Worm (Caenorhabditis elegans): ENCODE results near the gene grd-7.
A peak's percentile ranks its signal among the peaks of the same experiment; 100 is the strongest.

The grd-7 gene

ce11 chrX:7316485-7317391, 47.5 kb upstream of the grd-7 start, which contains the start of the genes spp-2 and spp-6 (continued):
- TF ChIP-seq rpc-1 (optimal IDR thresholded peaks at IDR 0.05) (no peak), rpc-1 (tag; optimal IDR thresholded peaks at IDR 0.05) (no peak), mcd-1 (GFP tag; IDR thresholded peaks at IDR 0.05) (0 out of 2 replicates have a peak, but pooled peaks have one; percentile 16), F39B2.1 (GFP tag; IDR thresholded peaks at IDR 0.05) (no peak), B0336.3 (GFP tag; IDR thresholded peaks at IDR 0.05) (peak; percentile 35; the same call in 1 of the 2 replicates), lin-54 (GFP tag; optimal IDR thresholded peaks at IDR 0.05) (peak; percentile 24)

- TF ChIP-seq egl-44 (GFP tag; IDR thresholded peaks at IDR 0.05) (no peak), madf-6 (GFP tag; IDR thresholded peaks at IDR 0.05) (0 out of 2 replicates have a peak, but pooled peaks have one; percentile 5), mes-4 (tag; optimal IDR thresholded peaks at IDR 0.05) (no peak), ets-4 (GFP tag; optimal IDR thresholded peaks at IDR 0.05) (peak; percentile 65), F57C9.4 (tag; optimal IDR thresholded peaks at IDR 0.05) (no peak), nfya-1 (tag; optimal IDR thresholded peaks at IDR 0.05; ENCODE audit: borderline replicate concordance, insufficient read depth) (no peak), aptf-2 (GFP tag; conservative IDR thresholded peaks at IDR 0.05) (no peak), hlh-12 (tag; optimal IDR thresholded peaks at IDR 0.05) (no peak), snpc-3.4 (tag; optimal IDR thresholded peaks at IDR 0.05) (no peak), cebp-1 (GFP tag; IDR thresholded peaks at IDR 0.05) (no peak), cebp-1 (tag; optimal IDR thresholded peaks at IDR 0.05) (peak; percentile 40), lag-1 (GFP tag; IDR thresholded peaks at IDR 0.05) (no peak), cebp-2 (GFP tag; IDR thresholded peaks at IDR 0.05) (no peak), nhr-90 (tag; optimal IDR thresholded peaks at IDR 0.05) (no peak), F52B5.7 (tag; optimal IDR thresholded peaks at IDR 0.05) (no peak), F23B12.7 (tag; optimal IDR thresholded peaks at IDR 0.05; ENCODE audit: insufficient read depth) (no peak), akir-1 (GFP tag; optimal IDR thresholded peaks at IDR 0.05) (no peak), ceh-40 (GFP tag; IDR thresholded peaks at IDR 0.05) (no peak), atf-7 (tag; optimal IDR thresholded peaks at IDR 0.05) (peak; percentile 20), nfyb-1 (GFP tag; IDR thresholded peaks at IDR 0.05) (0 out of 2 replicates have a peak, but pooled peaks have one; percentile 56), nhr-80 (tag; optimal IDR thresholded peaks at IDR 0.05) (peak; percentile 82), ama-1 (optimal IDR thresholded peaks at IDR 0.05) (no peak), ama-1 (GFP tag; optimal IDR thresholded peaks at IDR 0.05) (no peak), bed-2 (GFP tag; IDR thresholded peaks at IDR 0.05) (no peak), hsf-1 (GFP tag; IDR thresholded peaks at IDR 0.05) (no peak), mxl-1 (tag; optimal IDR thresholded peaks at IDR 0.05) (no peak), rec-8 (tag; optimal IDR thresholded peaks at IDR 0.05) (no peak), nhr-27 (tag; optimal IDR thresholded peaks at IDR 0.05) (no peak)
Measured at ce11 chrX:7315329-7315728, 46.0 kb upstream of the grd-7 start, which contains the start of gene spp-3. TSS of gene spp-3 (minus strand) at chrX:7315353.

ce11 chrX:7314564-7314963, 45.3 kb upstream of the grd-7 start:
- TF ChIP-seq B0336.3 (GFP tag; IDR thresholded peaks at IDR 0.05) (0 out of 2 replicates have a peak, but pooled peaks have one; percentile 15), nfya-1 (tag; optimal IDR thresholded peaks at IDR 0.05; ENCODE audit: borderline replicate concordance, insufficient read depth) (no peak), ama-1 (optimal IDR thresholded peaks at IDR 0.05) (no peak), ama-1 (GFP tag; optimal IDR thresholded peaks at IDR 0.05) (no peak), madf-6 (GFP tag; IDR thresholded peaks at IDR 0.05) (no peak), T07F8.4 (tag; optimal IDR thresholded peaks at IDR 0.05) (no peak), Y95B8A.8 (GFP tag; IDR thresholded peaks at IDR 0.05) (no peak), snpc-4 (GFP tag; optimal IDR thresholded peaks at IDR 0.05) (no peak), snpc-4 (tag; optimal IDR thresholded peaks at IDR 0.05) (no peak), attf-6 (GFP tag; IDR thresholded peaks at IDR 0.05) (no peak), attf-5 (GFP tag; optimal IDR thresholded peaks at IDR 0.05) (no peak), rec-8 (tag; optimal IDR thresholded peaks at IDR 0.05) (no peak), ztf-25 (GFP tag; IDR thresholded peaks at IDR 0.05) (no peak), snpc-1.1 (tag; optimal IDR thresholded peaks at IDR 0.05; ENCODE audit: insufficient read depth) (no peak), F22D6.2 (tag; optimal IDR thresholded peaks at IDR 0.05) (no peak), Y79H2A.3 (GFP tag; conservative IDR thresholded peaks at IDR 0.05) (no peak), aptf-3 (GFP tag; IDR thresholded peaks at IDR 0.05) (no peak), let-607 (tag; optimal IDR thresholded peaks at IDR 0.05) (no peak)
